Fruit fly (Drosophila melanogaster) S2 (cell line): ENCODE data around the gene cni.

Experiments
- CG8478 ChIP-seq: fragments of >200 bp; optimal IDR thresholded peaks from 2 replicates; lab custom pipeline; 2018
- CTCF ChIP-seq, 2 experiments: fragments of >200 bp; optimal IDR thresholded peaks; 2 replicates each; lab custom pipeline; 2018

DNA sequence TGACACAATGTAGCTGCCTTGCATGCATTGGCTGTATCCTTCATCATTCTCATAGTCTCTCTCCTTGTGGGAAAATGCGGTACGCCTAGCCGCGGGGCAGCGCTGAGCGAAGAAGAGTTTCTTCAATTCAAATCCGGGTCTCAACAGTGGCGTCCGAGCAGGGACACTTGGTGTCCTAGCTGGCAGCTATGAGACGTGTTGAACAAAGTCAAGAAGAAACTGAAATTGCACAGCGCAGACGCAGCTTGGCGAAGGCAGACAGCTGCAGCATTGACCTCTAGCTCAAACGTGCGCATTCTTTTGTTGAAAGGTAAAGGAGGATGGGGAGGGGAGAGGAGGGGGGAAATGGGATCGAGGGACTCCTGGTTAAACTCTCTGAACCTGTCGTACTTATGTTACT lies 46.8 kb downstream of the cni start:
- TF ChIP-seq CG8478 (lab: Kevin White, UChicago) (no peak), CTCF (optimal IDR thresholded peaks at IDR 0.05; lab: Kevin White, UChicago) (no peak)
